Worm (Caenorhabditis elegans) whole organism, L4/young adult: ENCODE data around the gene C49A9.9.

Source experiments
- W03F9.2 ChIP-seq: fragments of 150-350 bp; optimal IDR thresholded peaks from 2 replicates; lab custom pipeline; 2014; ENCODE audit warnings: missing biosample characterization, missing genetic modification characterization
- dao-5 ChIP-seq: sonication (generic microtip); optimal IDR thresholded peaks from 2 replicates; lab custom pipeline; 2016; ENCODE audit warnings: missing genotype, missing genetic modification characterization, moderate library complexity, missing compliant biosample characterization

DNA sequence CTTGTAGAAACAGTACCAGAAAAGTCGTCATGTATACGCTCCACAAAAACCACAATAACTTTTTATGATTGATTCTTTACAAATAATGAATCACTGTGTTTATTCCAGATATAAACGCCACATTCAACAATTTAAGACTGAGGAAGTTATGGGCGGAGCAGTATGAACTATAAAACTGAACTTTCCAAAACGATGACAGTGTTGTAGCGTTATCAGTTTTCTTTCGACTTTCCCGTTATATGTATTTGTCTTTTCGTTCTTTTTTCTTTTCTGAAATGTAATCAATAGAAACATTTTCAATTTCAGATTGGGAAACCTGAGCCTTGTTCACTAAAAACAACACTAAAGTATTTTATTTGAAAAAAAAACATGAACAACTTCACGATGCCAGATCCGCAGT lies at the start of gene C49A9.9:
- TF ChIP-seq dao-5 (tag; lab: Kevin White, UChicago) (no peak), W03F9.2 (tag; lab: Kevin White, UChicago) (no peak)
